Fruit fly (Drosophila melanogaster) whole organism, embryonic: ENCODE measurements around the gene sdt.

Source experiments
- Atf3 ChIP-seq: fragments of 200-800 bp; sonication (Bioruptor generic); optimal IDR thresholded peaks from 3 replicates; lab custom pipeline; 2016; ENCODE audit warnings: missing biosample characterization, missing genetic modification characterization
- BEAF-32 ChIP-seq: fragments of 200-800 bp; sonication (Bioruptor generic); optimal IDR thresholded peaks from 3 replicates; lab custom pipeline; 2017; ENCODE audit warnings: missing biosample characterization, missing genetic modification characterization, mild to moderate bottlenecking, moderate library complexity, missing genetic modification reagents
- Bteb2 ChIP-seq: fragments of 200-800 bp; sonication (Bioruptor generic); optimal IDR thresholded peaks from 2 replicates; lab custom pipeline; 2016; ENCODE audit warnings: missing biosample characterization, missing genetic modification characterization
- CG10321 ChIP-seq: fragments of 200-800 bp; sonication (Bioruptor generic); IDR thresholded peaks from 2 replicates; pipeline ENCODE4 v1.3.6; 2022; ENCODE audit warnings: missing biosample characterization, missing genetic modification characterization
- CG10431 ChIP-seq: fragments of 200-800 bp; sonication (Bioruptor generic); optimal IDR thresholded peaks from 3 replicates; lab custom pipeline; 2018; ENCODE audit warnings: missing biosample characterization, mild to moderate bottlenecking, missing genetic modification characterization
- CG10543 ChIP-seq: fragments of 200-800 bp; sonication (Bioruptor generic); optimal IDR thresholded peaks from 3 replicates; lab custom pipeline; 2017; ENCODE audit warnings: missing biosample characterization, mild to moderate bottlenecking, missing genetic modification characterization, moderate library complexity
- CG13775 ChIP-seq: fragments of 200-800 bp; sonication (Bioruptor generic); optimal IDR thresholded peaks from 3 replicates; lab custom pipeline; 2017; ENCODE audit warnings: missing biosample characterization, mild to moderate bottlenecking, missing genetic modification characterization
- CG14667 ChIP-seq: fragments of 200-800 bp; sonication (Bioruptor generic); IDR thresholded peaks from 2 replicates; pipeline ENCODE4 v1.3.6; 2022; ENCODE audit warnings: missing biosample characterization, missing genetic modification characterization
- CG16779 ChIP-seq: fragments of 200-800 bp; sonication (Bioruptor generic); IDR thresholded peaks from 2 replicates; pipeline ENCODE4 v1.3.6; 2022; ENCODE audit warnings: missing biosample characterization, missing genetic modification characterization
- CG18599 ChIP-seq: fragments of 200-800 bp; sonication (Bioruptor generic); optimal IDR thresholded peaks from 3 replicates; lab custom pipeline; 2017; ENCODE audit warnings: missing biosample characterization, missing genetic modification characterization, mild to moderate bottlenecking, moderate library complexity, missing genetic modification reagents
- CG18619 ChIP-seq: fragments of 200-800 bp; sonication (Bioruptor generic); optimal IDR thresholded peaks from 3 replicates; lab custom pipeline; 2017; ENCODE audit warnings: missing biosample characterization, mild to moderate bottlenecking, missing genetic modification characterization
- CG31441 ChIP-seq: fragments of 200-800 bp; sonication (Bioruptor generic); IDR thresholded peaks from 2 replicates; pipeline ENCODE4 v1.3.6; 2022; ENCODE audit warnings: missing biosample characterization, missing genetic modification characterization
- CG32772 ChIP-seq: fragments of 200-800 bp; sonication (Bioruptor generic); IDR thresholded peaks from 2 replicates; pipeline ENCODE4 v1.3.6; 2022; ENCODE audit warnings: missing biosample characterization, missing genetic modification characterization
- CG6854 ChIP-seq: fragments of 200-800 bp; sonication (Bioruptor generic); optimal IDR thresholded peaks from 3 replicates; lab custom pipeline; 2017; ENCODE audit warnings: missing biosample characterization, mild to moderate bottlenecking, missing genetic modification characterization
- CG7271 ChIP-seq: fragments of 200-800 bp; sonication (Bioruptor generic); optimal IDR thresholded peaks from 2 replicates; lab custom pipeline; 2018; ENCODE audit warnings: missing biosample characterization, mild to moderate bottlenecking, missing genetic modification characterization, moderate library complexity
- CG7745 ChIP-seq: fragments of 200-800 bp; sonication (Bioruptor generic); optimal IDR thresholded peaks from 2 replicates; lab custom pipeline; 2018; ENCODE audit warnings: missing biosample characterization, mild to moderate bottlenecking, missing genetic modification characterization, moderate library complexity
- CG8944 ChIP-seq: fragments of 200-800 bp; sonication (Bioruptor generic); optimal IDR thresholded peaks from 3 replicates; lab custom pipeline; 2016; ENCODE audit warnings: missing biosample characterization, missing genetic modification characterization
- CG9876 ChIP-seq: fragments of 200-800 bp; sonication (Bioruptor generic); optimal IDR thresholded peaks from 2 replicates; lab custom pipeline; 2016; ENCODE audit warnings: missing biosample characterization, missing genetic modification characterization
- Deaf1 ChIP-seq: fragments of 200-800 bp; optimal IDR thresholded peaks from 3 replicates; lab custom pipeline; 2019; ENCODE audit warnings: missing biosample characterization, mild to moderate bottlenecking, missing genetic modification characterization, moderate library complexity
- Doc3 ChIP-seq: fragments of 200-800 bp; sonication (Bioruptor generic); IDR thresholded peaks from 3 replicates; pipeline ENCODE4 v1.3.6; 2022; ENCODE audit warnings: missing biosample characterization, missing genetic modification characterization; ENCODE audit not compliant: partially characterized antibody
- ERR ChIP-seq: fragments of 200-800 bp; sonication (Bioruptor generic); optimal IDR thresholded peaks from 2 replicates; lab custom pipeline; 2016; ENCODE audit warnings: missing biosample characterization, missing genetic modification characterization
- GATAe ChIP-seq: fragments of 200-800 bp; sonication (Bioruptor generic); conservative IDR thresholded peaks from 2 replicates; pipeline ENCODE4 v1.3.6; 2022; ENCODE audit warnings: missing biosample characterization, missing genetic modification characterization
- HHEX ChIP-seq: fragments of 200-800 bp; sonication (Bioruptor generic); optimal IDR thresholded peaks from 3 replicates; lab custom pipeline; 2017; ENCODE audit warnings: missing biosample characterization, mild to moderate bottlenecking, missing genetic modification characterization, missing genetic modification reagents
- HLH3B ChIP-seq: fragments of 200-800 bp; sonication (Bioruptor generic); IDR thresholded peaks from 2 replicates; pipeline ENCODE4 v1.3.6; 2022; ENCODE audit warnings: missing biosample characterization, missing genetic modification characterization
- Hey ChIP-seq: fragments of 200-800 bp; sonication (Bioruptor generic); optimal IDR thresholded peaks from 3 replicates; lab custom pipeline; 2018; ENCODE audit warnings: missing biosample characterization, mild to moderate bottlenecking, missing genetic modification characterization
- Kr ChIP-seq: fragments of 200-800 bp; sonication (Bioruptor generic); optimal IDR thresholded peaks from 2 replicates; lab custom pipeline; 2017; ENCODE audit warnings: missing biosample characterization, mild to moderate bottlenecking, missing genetic modification characterization
- Lhr ChIP-seq: fragments of 200-800 bp; sonication (Bioruptor generic); optimal IDR thresholded peaks from 3 replicates; lab custom pipeline; 2017; ENCODE audit warnings: mild to moderate bottlenecking, missing biosample characterization, missing genetic modification reagents, missing genetic modification characterization
- Lim3 ChIP-seq: fragments of 200-800 bp; sonication (Bioruptor generic); IDR thresholded peaks from 2 replicates; pipeline ENCODE4 v1.3.6; 2022; ENCODE audit warnings: missing biosample characterization, missing genetic modification characterization
- Neu2 ChIP-seq: fragments of 200-800 bp; sonication (Bioruptor generic); optimal IDR thresholded peaks from 3 replicates; lab custom pipeline; 2016; ENCODE audit warnings: missing biosample characterization, missing genetic modification characterization, borderline replicate concordance
- Pdp1 ChIP-seq, 2 experiments: fragments of 200-800 bp; sonication (Bioruptor generic); optimal IDR thresholded peaks; 3 replicates each; lab custom pipeline; 2016; ENCODE audit warnings: missing biosample characterization in 2 of 2, missing genetic modification characterization in 2 of 2, mild to moderate bottlenecking in 1 of 2, moderate library complexity in 1 of 2
- bab2 ChIP-seq: fragments of 200-800 bp; sonication (Bioruptor generic); optimal IDR thresholded peaks from 2 replicates; lab custom pipeline; 2016; ENCODE audit warnings: missing biosample characterization, missing genetic modification characterization
- caup ChIP-seq: fragments of 200-800 bp; sonication (Bioruptor generic); optimal IDR thresholded peaks from 3 replicates; lab custom pipeline; 2017; ENCODE audit warnings: missing biosample characterization, mild to moderate bottlenecking, missing genetic modification characterization, moderate library complexity; ENCODE audit not compliant: severe bottlenecking
- ci ChIP-seq: fragments of 200-800 bp; sonication (Bioruptor generic); IDR thresholded peaks from 3 replicates; pipeline ENCODE4 v1.3.6; 2022; ENCODE audit warnings: missing biosample characterization, missing genetic modification characterization
- dmrt11E ChIP-seq: fragments of 200-800 bp; sonication (Bioruptor generic); optimal IDR thresholded peaks from 3 replicates; lab custom pipeline; 2018; ENCODE audit warnings: missing biosample characterization, mild to moderate bottlenecking, missing genetic modification characterization, moderate library complexity
- dysf ChIP-seq: fragments of 200-800 bp; sonication (Bioruptor generic); IDR thresholded peaks from 3 replicates; pipeline ENCODE4 v1.3.6; 2022; ENCODE audit warnings: missing biosample characterization, missing genetic modification characterization
- gsb ChIP-seq: fragments of 200-800 bp; sonication (Bioruptor generic); IDR thresholded peaks from 2 replicates; pipeline ENCODE4 v1.3.6; 2022; ENCODE audit warnings: missing biosample characterization, missing genetic modification characterization
- kni ChIP-seq: fragments of 200-800 bp; sonication (Bioruptor generic); optimal IDR thresholded peaks from 3 replicates; lab custom pipeline; 2017; ENCODE audit warnings: mild to moderate bottlenecking, missing biosample characterization, missing genetic modification reagents, missing genetic modification characterization
- knrl ChIP-seq: fragments of 200-800 bp; sonication (Bioruptor generic); IDR thresholded peaks from 3 replicates; pipeline ENCODE4 v1.3.6; 2022; ENCODE audit warnings: missing biosample characterization, missing genetic modification characterization; ENCODE audit not compliant: partially characterized antibody
- lab ChIP-seq: fragments of 200-800 bp; sonication (Bioruptor generic); optimal IDR thresholded peaks from 3 replicates; lab custom pipeline; 2017; ENCODE audit warnings: missing biosample characterization, missing genetic modification characterization, mild to moderate bottlenecking, moderate library complexity, missing genetic modification reagents
- mam ChIP-seq: fragments of 200-800 bp; sonication (Bioruptor generic); optimal IDR thresholded peaks from 3 replicates; lab custom pipeline; 2016; ENCODE audit warnings: missing biosample characterization, missing genetic modification characterization
- pho ChIP-seq: fragments of 200-800 bp; sonication (Bioruptor generic); optimal IDR thresholded peaks from 2 replicates; lab custom pipeline; 2016; ENCODE audit warnings: missing biosample characterization, missing genetic modification characterization
- prd ChIP-seq, 3 experiments: fragments of >200 bp in 2 of 3; fragments of 200-800 bp in 1 of 3; sonication (Bioruptor generic) in 1 of 3; optimal IDR thresholded peaks in 2 of 3; IDR thresholded peaks in 1 of 3; 2 replicates in 2 of 3; 3 replicates in 1 of 3; pipeline versions ENCODE4 v1.3.6 to Lab custom; 2017 to 2022; ENCODE audit warnings: missing biosample characterization in 1 of 3, missing genetic modification characterization in 1 of 3
- salm ChIP-seq: fragments of 200-800 bp; sonication (Bioruptor generic); optimal IDR thresholded peaks from 2 replicates; lab custom pipeline; 2018; ENCODE audit warnings: missing biosample characterization, mild to moderate bottlenecking, missing genetic modification characterization
- schlank ChIP-seq: fragments of 200-800 bp; sonication (Bioruptor generic); optimal IDR thresholded peaks from 2 replicates; lab custom pipeline; 2018; ENCODE audit warnings: missing biosample characterization, mild to moderate bottlenecking, missing genetic modification characterization
- scrt ChIP-seq: fragments of 200-800 bp; sonication (Bioruptor generic); optimal IDR thresholded peaks from 2 replicates; lab custom pipeline; 2018; ENCODE audit warnings: missing biosample characterization, mild to moderate bottlenecking, missing genetic modification characterization, moderate library complexity
- shn ChIP-seq: fragments of 200-800 bp; sonication (Bioruptor generic); optimal IDR thresholded peaks from 3 replicates; lab custom pipeline; 2016; ENCODE audit warnings: missing biosample characterization, missing genetic modification characterization
- stwl ChIP-seq: fragments of 200-800 bp; sonication (Bioruptor generic); optimal IDR thresholded peaks from 3 replicates; lab custom pipeline; 2018; ENCODE audit warnings: missing biosample characterization, mild to moderate bottlenecking, missing genetic modification characterization, moderate library complexity
- ttk ChIP-seq: fragments of 200-800 bp; sonication (Bioruptor generic); IDR thresholded peaks from 2 replicates; pipeline ENCODE4 v2.1.2; 2022; ENCODE audit warnings: missing biosample characterization, missing genetic modification characterization

Gene sdt

DNA sequence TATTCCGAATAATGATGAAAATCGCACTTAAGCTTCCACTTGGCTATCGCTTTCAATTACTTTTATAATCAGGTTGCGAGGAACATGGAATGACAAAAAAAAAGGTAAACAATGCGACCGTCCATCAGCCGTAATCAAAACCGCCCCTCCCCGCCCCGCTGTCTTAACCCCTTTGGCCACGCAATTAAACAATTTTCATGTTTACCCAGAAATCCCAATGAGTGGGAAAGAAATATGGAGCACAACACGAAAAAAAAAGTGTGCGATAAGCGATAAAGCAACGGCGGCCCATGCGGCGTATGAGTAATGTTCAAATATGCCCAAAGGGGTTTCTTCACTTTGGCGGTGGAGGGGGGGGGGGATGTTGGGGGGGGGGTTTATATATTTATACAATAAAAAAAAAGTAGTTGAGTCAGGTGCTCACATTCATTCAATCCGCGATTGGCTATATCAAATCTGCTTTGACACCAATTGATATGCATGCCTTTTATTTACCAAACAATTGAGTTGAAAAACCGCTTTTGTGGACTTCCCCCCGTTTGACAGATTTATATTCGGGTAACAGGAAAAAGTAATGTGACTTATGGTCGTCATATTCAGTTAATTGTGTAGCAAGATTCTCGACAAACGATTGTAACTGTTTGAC, 20.7 kb downstream of the sdt start (continued):
- TF ChIP-seq Atf3 (GFP tag; lab: Kevin White, UChicago) (no peak), HLH3B (GFP tag; lab: Robert Waterston, UW) (peak; percentile 5; the same call in 1 of the 2 replicates), CG32772 (GFP tag; lab: Robert Waterston, UW) (peak; percentile 47; the same call in 1 of the 2 replicates), CG6854 (GFP tag; lab: Kevin White, UChicago) (no peak), mam (GFP tag; lab: Kevin White, UChicago) (no peak), stwl (tag; lab: Kevin White, UChicago) (no peak), CG31441 (no peak), ttk (GFP tag; lab: Robert Waterston, UW) (no peak), salm (tag; lab: Kevin White, UChicago) (peak; percentile 4), dysf (GFP tag; lab: Robert Waterston, UW) (peak; percentile 28; the same call in 1 of the 3 replicates), Doc3 (no peak), CG10431 (GFP tag; lab: Kevin White, UChicago) (peak; percentile 8), lab (peak; percentile 82), Neu2 (no peak), dmrt11E (tag; lab: Kevin White, UChicago) (no peak), kni (GFP tag; lab: Kevin White, UChicago) (peak; percentile 33), scrt (GFP tag; lab: Kevin White, UChicago) (no peak), CG14667 (GFP tag; lab: Robert Waterston, UW) (no peak), BEAF-32 (GFP tag; lab: Kevin White, UChicago) (no peak), ci (GFP tag; lab: Robert Waterston, UW) (peak; percentile 46; the same call in 1 of the 3 replicates), gsb (GFP tag; lab: Robert Waterston, UW) (no peak), prd (optimal IDR thresholded peaks at IDR 0.05; lab: Kevin White, UChicago) (no peak), prd (GFP tag; IDR thresholded peaks at IDR 0.05; lab: Robert Waterston, UW) (no peak), CG13775 (GFP tag; lab: Kevin White, UChicago) (no peak), pho (GFP tag; lab: Kevin White, UChicago) (no peak), CG10543 (GFP tag; lab: Kevin White, UChicago) (peak; percentile 74), CG10321 (GFP tag; lab: Robert Waterston, UW) (no peak), CG9876 (no peak), CG7745 (tag; lab: Kevin White, UChicago) (no peak), shn (GFP tag; lab: Kevin White, UChicago) (no peak), GATAe (peak; percentile 81), HHEX (peak; percentile 12), caup (GFP tag; lab: Kevin White, UChicago) (peak; percentile 37), Kr (GFP tag; lab: Kevin White, UChicago) (no peak), ERR (no peak), schlank (tag; lab: Kevin White, UChicago) (peak; percentile 6), CG7271 (tag; lab: Kevin White, UChicago) (no peak), Deaf1 (no peak), Lim3 (GFP tag; lab: Robert Waterston, UW) (no peak; the same call in 1 of the 2 replicates), Lhr (GFP tag; lab: Kevin White, UChicago) (no peak), Hey (peak; percentile 41), knrl (GFP tag; lab: Robert Waterston, UW) (no peak), Bteb2 (GFP tag; lab: Kevin White, UChicago) (no peak), CG16779 (GFP tag; lab: Robert Waterston, UW) (no peak), CG18619 (GFP tag; lab: Kevin White, UChicago) (peak; percentile 24), bab2 (GFP tag; lab: Kevin White, UChicago) (no peak), CG18599 (GFP tag; lab: Kevin White, UChicago) (peak; percentile 64), CG8944 (GFP tag; lab: Kevin White, UChicago) (no peak), Pdp1 (GFP tag; optimal IDR thresholded peaks at IDR 0.05; lab: Kevin White, UChicago) (peak in 1 of 2 experiments; percentile 42)
